Worm (Caenorhabditis elegans): ENCODE measurements around the gene C56G2.15.

DNA sequence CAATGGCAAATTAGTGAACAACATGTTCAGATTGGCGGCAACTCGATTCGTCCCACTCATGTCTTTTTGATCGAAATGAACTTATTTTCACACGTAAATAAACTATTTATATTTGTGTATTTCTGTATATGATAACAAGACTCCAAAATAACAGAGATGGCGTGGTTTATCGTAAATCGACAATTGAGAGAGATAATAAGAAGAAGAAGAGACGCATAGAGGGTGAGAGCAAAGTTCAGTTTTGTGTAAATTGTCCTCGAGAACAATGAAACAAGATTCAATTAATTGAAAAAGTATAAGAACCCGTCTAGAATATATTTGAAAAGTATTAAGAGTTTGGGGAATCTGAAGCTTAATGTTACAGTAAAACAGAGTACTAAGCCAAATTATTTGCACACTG is 43.7 kb upstream of the C56G2.15 start:
- TF ChIP-seq ztf-23 (GFP tag; IDR thresholded peaks at IDR 0.05) (no peak), klf-2 (GFP tag; conservative IDR thresholded peaks at IDR 0.05) (no peak)

Measured in whole organism, midembryonic.